Fruit fly (Drosophila melanogaster) S2 (cell line): Measurements from ENCODE around the gene CG14915.

ENCODE experiments used
- CG8478 ChIP-seq: fragments of >200 bp; optimal IDR thresholded peaks from 2 replicates; lab custom pipeline; 2018
- CTCF ChIP-seq, 2 experiments: fragments of >200 bp; optimal IDR thresholded peaks; 2 replicates each; lab custom pipeline; 2018

CG14915 gene

dm6 chr2L:11065106-11065878 is 5.5 kb upstream of the CG14915 start:
- no peak for TF ChIP-seq CG8478 (lab: Kevin White, UChicago)

dm6 chr2L:11065932-11066823 is 4.6 kb upstream of the CG14915 start:
- TF ChIP-seq CG8478 (lab: Kevin White, UChicago) (no peak), CTCF (optimal IDR thresholded peaks at IDR 0.05; lab: Kevin White, UChicago) (no peak)

- TF ChIP-seq CG8478 (lab: Kevin White, UChicago), result no peak
- TF ChIP-seq CTCF (optimal IDR thresholded peaks at IDR 0.05; lab: Kevin White, UChicago), result no peak
Observed at dm6 chr2L:11066887-11067459, 3.9 kb upstream of the CG14915 start, which contains the start of gene Samuel. Samuel (minus strand) TSS chr2L:11066998.

dm6 chr2L:11067970-11068369 is 2.9 kb upstream of the CG14915 start:
- TF ChIP-seq CG8478 (lab: Kevin White, UChicago) (no peak), CTCF (optimal IDR thresholded peaks at IDR 0.05; lab: Kevin White, UChicago) (no peak)

- TF ChIP-seq CTCF (optimal IDR thresholded peaks at IDR 0.05; lab: Kevin White, UChicago), result no peak
- TF ChIP-seq CG8478 (lab: Kevin White, UChicago), result no peak
Observed at dm6 chr2L:11068441-11068840, 2.4 kb upstream of the CG14915 start.

DNA sequence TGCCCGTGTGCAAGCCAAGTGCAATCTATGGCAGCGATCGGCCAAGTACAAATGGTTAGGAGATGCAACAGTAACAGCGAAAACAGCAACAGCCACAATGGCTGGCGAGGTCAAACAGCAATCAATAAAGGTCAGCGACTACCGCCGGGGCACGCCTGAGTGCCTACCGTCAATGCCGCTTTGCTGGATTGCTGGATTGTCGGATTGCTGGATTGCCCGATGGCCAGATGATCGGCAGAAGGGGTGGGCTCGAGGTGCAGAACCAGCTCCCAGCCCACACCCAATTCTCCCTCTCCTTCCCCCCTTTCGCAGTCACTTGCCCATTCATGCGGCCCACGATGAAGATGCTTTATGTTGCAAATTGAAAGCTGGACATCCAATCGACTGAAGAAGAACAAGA is 1.9 kb upstream of the CG14915 start:
- no peak for TF ChIP-seq CG8478 (lab: Kevin White, UChicago)
- no peak for TF ChIP-seq CTCF (optimal IDR thresholded peaks at IDR 0.05; lab: Kevin White, UChicago)

- no peak for TF ChIP-seq CG8478 (lab: Kevin White, UChicago)
- TF ChIP-seq CTCF (optimal IDR thresholded peaks at IDR 0.05; lab: Kevin White, UChicago), result no peak
Observed at dm6 chr2L:11069475-11069874, 1.4 kb upstream of the CG14915 start.

dm6 chr2L:11072250-11072649 is 1.4 kb downstream of the CG14915 start:
- TF ChIP-seq CTCF (optimal IDR thresholded peaks at IDR 0.05; lab: Kevin White, UChicago), result no peak
- no peak for TF ChIP-seq CG8478 (lab: Kevin White, UChicago)

- TF ChIP-seq CTCF (optimal IDR thresholded peaks at IDR 0.05; lab: Kevin White, UChicago), result no peak
- TF ChIP-seq CG8478 (lab: Kevin White, UChicago), result no peak
Observed at dm6 chr2L:11072880-11073279, 2.1 kb downstream of the CG14915 start.

dm6 chr2L:11073947-11074346 is 3.1 kb downstream of the CG14915 start:
- TF ChIP-seq CTCF (optimal IDR thresholded peaks at IDR 0.05; lab: Kevin White, UChicago) (no peak), CG8478 (lab: Kevin White, UChicago) (no peak)

DNA sequence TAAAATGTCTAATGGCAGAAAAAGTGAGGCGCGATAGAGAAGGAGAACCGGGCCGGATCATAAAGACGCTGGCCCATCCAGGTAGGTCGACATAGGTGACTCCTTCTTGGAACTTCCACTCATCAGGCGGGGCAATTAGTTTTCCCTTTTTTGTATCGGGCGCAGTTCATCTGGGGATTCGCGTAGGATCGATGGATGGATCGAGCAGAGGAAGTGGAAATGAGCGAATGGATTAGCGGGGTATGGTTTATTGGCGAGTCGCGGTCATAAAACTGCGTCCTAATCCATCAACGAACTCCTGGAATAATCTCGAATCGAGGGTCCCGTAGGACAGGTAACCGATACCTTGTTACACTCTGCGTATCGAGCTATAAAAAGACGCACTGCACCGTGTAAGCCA is 4.3 kb downstream of the CG14915 start, which contains the start of gene CG43725:
Gene CG43725, plus strand, starts transcription at position 400 of the 400 bp plus-strand sequence.
- no peak for TF ChIP-seq CTCF (optimal IDR thresholded peaks at IDR 0.05; lab: Kevin White, UChicago)
- TF ChIP-seq CG8478 (lab: Kevin White, UChicago), result no peak

DNA sequence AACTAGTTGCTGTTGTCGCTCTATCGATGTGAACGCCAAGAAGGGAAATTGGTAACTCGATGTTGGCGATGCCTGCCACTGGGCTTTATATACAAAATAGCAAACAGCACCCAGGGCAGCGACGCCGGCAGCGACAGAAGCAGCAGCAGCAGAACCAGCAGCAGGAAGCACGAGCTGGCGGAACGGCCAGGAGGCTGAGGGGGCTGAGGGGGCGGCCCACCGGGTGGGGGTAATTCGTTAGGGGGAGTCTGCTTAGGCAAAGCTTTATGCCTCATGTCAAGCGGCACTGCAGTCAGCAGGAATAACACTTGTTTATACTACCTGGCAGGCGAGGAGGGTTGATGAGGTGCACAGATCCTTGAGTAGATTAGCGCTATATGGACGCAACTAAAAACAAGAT is 10.5 kb downstream of the CG14915 start, which contains the start of gene AstC:
Gene AstC, minus strand, starts transcription at position 63 of the 400 bp plus-strand sequence.
- TF ChIP-seq CTCF (optimal IDR thresholded peaks at IDR 0.05; lab: Kevin White, UChicago), result no peak
- TF ChIP-seq CG8478 (lab: Kevin White, UChicago), result no peak

DNA sequence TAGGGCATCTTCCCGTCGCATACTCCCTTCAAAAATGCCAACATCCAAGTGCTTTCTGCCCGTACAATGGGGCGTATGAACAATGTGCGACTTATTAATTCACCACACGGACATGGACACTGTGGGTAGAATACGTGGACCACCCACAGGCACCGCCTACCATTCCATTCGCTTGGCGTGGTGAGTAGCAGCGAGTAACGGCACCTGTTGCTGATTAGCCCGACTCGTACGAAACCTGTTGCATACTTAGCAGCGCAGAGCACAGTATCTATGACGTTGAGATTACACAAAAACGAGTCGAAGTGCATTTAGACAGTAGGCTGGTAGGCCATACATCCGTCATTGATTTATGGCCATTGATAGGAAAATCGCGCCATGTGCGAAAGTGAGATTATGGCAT is 11.2 kb downstream of the CG14915 start:
- no peak for TF ChIP-seq CTCF (optimal IDR thresholded peaks at IDR 0.05; lab: Kevin White, UChicago)
- no peak for TF ChIP-seq CG8478 (lab: Kevin White, UChicago)

DNA sequence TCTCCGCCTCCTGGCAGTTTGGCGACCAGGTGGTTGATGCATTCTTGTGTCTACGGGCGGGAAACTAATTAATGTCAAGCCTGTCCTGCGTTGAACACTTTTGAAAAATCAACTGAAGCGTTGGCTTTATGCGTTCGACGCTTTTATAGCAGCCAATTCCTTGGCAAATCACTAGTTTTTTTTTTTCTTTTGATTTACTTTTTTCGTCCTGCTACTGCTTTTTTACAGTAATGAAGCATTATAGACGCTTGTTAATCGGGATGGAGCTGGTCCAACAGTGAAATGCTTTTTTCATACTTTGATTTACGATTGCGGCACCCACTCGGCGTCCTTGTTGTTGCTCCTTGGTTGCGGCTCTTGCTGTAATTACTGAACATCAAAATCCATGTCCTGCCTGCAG is 14.3 kb downstream of the CG14915 start, which contains the start of gene AstCC:
Gene AstCC, minus strand, starts transcription at position 101 of the 400 bp plus-strand sequence.
- no peak for TF ChIP-seq CG8478 (lab: Kevin White, UChicago)
- TF ChIP-seq CTCF (optimal IDR thresholded peaks at IDR 0.05; lab: Kevin White, UChicago), result no peak
